Worm (Caenorhabditis elegans): Measurements from ENCODE around the gene cla-1.
A peak's percentile ranks its signal among the peaks of the same experiment; 100 is the strongest.

Gene cla-1

ce11 chrIV:7573944-7574343 is 14.8 kb upstream of the cla-1 start (continued):
- TF ChIP-seq hlh-6 (tag; optimal IDR thresholded peaks at IDR 0.05) (peak; percentile 98), pag-3 (tag; optimal IDR thresholded peaks at IDR 0.05; ENCODE audit: borderline replicate concordance) (peak; percentile 84), ref-2 (tag; optimal IDR thresholded peaks at IDR 0.05) (peak; percentile 93), C38D4.7 (GFP tag; optimal IDR thresholded peaks at IDR 0.05) (peak; percentile 95), dve-1 (tag; optimal IDR thresholded peaks at IDR 0.05) (peak; percentile 97), K02D7.2 (tag; optimal IDR thresholded peaks at IDR 0.05) (peak; percentile 96), hlh-15 (tag; optimal IDR thresholded peaks at IDR 0.05) (peak; percentile 93), elt-2 (tag; optimal IDR thresholded peaks at IDR 0.05) (peak; percentile 98), hlh-13 (GFP tag; optimal IDR thresholded peaks at IDR 0.05) (peak; percentile 96), fkh-10 (GFP tag; optimal IDR thresholded peaks at IDR 0.05) (peak; percentile 88), ceh-14 (tag; optimal IDR thresholded peaks at IDR 0.05) (peak; percentile 95), unc-3 (GFP tag; conservative IDR thresholded peaks at IDR 0.05) (peak; percentile 95), unc-3 (tag; optimal IDR thresholded peaks at IDR 0.05) (peak; percentile 94), nfya-1 (tag; optimal IDR thresholded peaks at IDR 0.05) (peak; percentile 82), ceh-2 (tag; optimal IDR thresholded peaks at IDR 0.05) (peak; percentile 91), ceh-24 (tag; optimal IDR thresholded peaks at IDR 0.05) (peak; percentile 94), ceh-30 (tag; optimal IDR thresholded peaks at IDR 0.05) (peak; percentile 68), rnt-1 (tag; optimal IDR thresholded peaks at IDR 0.05) (peak; percentile 94), mec-3 (tag; optimal IDR thresholded peaks at IDR 0.05; ENCODE audit: borderline replicate concordance) (peak; percentile 77), dmd-4 (tag; optimal IDR thresholded peaks at IDR 0.05; ENCODE audit: borderline replicate concordance) (peak; percentile 92), ztf-16 (tag; optimal IDR thresholded peaks at IDR 0.05) (peak; percentile 97), C08G9.2 (tag; optimal IDR thresholded peaks at IDR 0.05) (peak; percentile 92), eyg-1 (tag; optimal IDR thresholded peaks at IDR 0.05) (peak; percentile 88), K09A11.1 (tag; optimal IDR thresholded peaks at IDR 0.05; ENCODE audit: insufficient read depth) (peak; percentile 92), ceh-31 (tag; optimal IDR thresholded peaks at IDR 0.05) (peak; percentile 86), hlh-8 (tag; optimal IDR thresholded peaks at IDR 0.05) (peak; percentile 85), ceh-19 (GFP tag; optimal IDR thresholded peaks at IDR 0.05) (peak; percentile 94), ets-4 (tag; optimal IDR thresholded peaks at IDR 0.05) (peak; percentile 64), fax-1 (tag; optimal IDR thresholded peaks at IDR 0.05) (peak; percentile 92), pha-2 (tag; optimal IDR thresholded peaks at IDR 0.05) (peak; percentile 94), pqm-1 (tag; optimal IDR thresholded peaks at IDR 0.05) (peak; percentile 96), elt-4 (tag; optimal IDR thresholded peaks at IDR 0.05) (no peak), ttx-3 (tag; optimal IDR thresholded peaks at IDR 0.05) (peak; percentile 92), ceh-22 (tag; optimal IDR thresholded peaks at IDR 0.05) (peak; percentile 40), ahr-1 (tag; optimal IDR thresholded peaks at IDR 0.05) (peak; percentile 91), sox-2 (GFP tag; IDR thresholded peaks at IDR 0.05) (peak; percentile 84), tbx-7 (tag; optimal IDR thresholded peaks at IDR 0.05) (peak; percentile 52), pha-4 (tag; optimal IDR thresholded peaks at IDR 0.05) (no peak), npax-4 (tag; optimal IDR thresholded peaks at IDR 0.05) (peak; percentile 94), unc-55 (GFP tag; optimal IDR thresholded peaks at IDR 0.05) (no peak)

- TF ChIP-seq pha-2 (tag; optimal IDR thresholded peaks at IDR 0.05) (no peak), ceh-48 (tag; optimal IDR thresholded peaks at IDR 0.05) (peak; percentile 20)
Observed at ce11 chrIV:7575147-7575768, 13.5 kb upstream of the cla-1 start, which contains the start of gene cec-4. Gene cec-4 (plus strand): TSS chrIV:7575718.

Data from whole organism, late embryonic.